Fruit fly (Drosophila melanogaster): ENCODE results near the gene CG32988.

DNA sequence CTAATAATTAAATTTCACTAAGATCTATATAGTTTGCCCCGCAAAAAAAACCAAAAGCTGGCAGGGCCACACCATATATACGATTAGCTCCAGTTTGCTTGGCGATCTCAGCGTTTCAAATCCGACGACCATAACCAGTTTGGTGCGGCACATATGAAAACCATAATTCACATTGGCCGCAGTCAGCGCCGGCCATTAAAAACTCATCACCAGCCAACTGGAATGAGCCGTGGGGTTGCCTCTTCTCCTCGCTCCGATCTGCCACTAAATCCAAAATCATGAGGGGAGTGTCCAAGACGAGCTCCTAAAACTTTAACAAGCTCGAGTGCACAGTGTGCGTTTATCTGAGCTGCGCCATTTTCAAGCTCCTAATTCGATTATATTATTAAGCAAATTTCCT lies 47.3 kb upstream of the CG32988 start:
- no peak for TF ChIP-seq ap (GFP tag; IDR thresholded peaks at IDR 0.05)
- TF ChIP-seq Hr3 (GFP tag; optimal IDR thresholded peaks at IDR 0.05): no peak
- TF ChIP-seq fd64A (GFP tag; optimal IDR thresholded peaks at IDR 0.05): no peak
- TF ChIP-seq Chrac-16 (GFP tag; optimal IDR thresholded peaks at IDR 0.05): no peak
- TF ChIP-seq wor (GFP tag; IDR thresholded peaks at IDR 0.05): no peak
